Worm (Caenorhabditis elegans): ENCODE data around the gene mrps-12.

ce11 chrV:20871194-20871593 lies 33.3 kb downstream of the mrps-12 start:
- no peak for TF ChIP-seq sptf-1 (tag; optimal IDR thresholded peaks at IDR 0.05)
- no peak for TF ChIP-seq ceh-82 (tag; optimal IDR thresholded peaks at IDR 0.05)
- TF ChIP-seq hpl-2 (GFP tag; optimal IDR thresholded peaks at IDR 0.05) = no peak
- no peak for TF ChIP-seq unc-62 (GFP tag; optimal IDR thresholded peaks at IDR 0.05)
- TF ChIP-seq nhr-12 (tag; optimal IDR thresholded peaks at IDR 0.05) = no peak
- no peak for TF ChIP-seq skn-1 (tag; optimal IDR thresholded peaks at IDR 0.05)
- TF ChIP-seq ztf-4 (tag; optimal IDR thresholded peaks at IDR 0.05) = no peak
- TF ChIP-seq pqm-1 (tag; optimal IDR thresholded peaks at IDR 0.05) = no peak
- TF ChIP-seq sox-4 (tag; optimal IDR thresholded peaks at IDR 0.05) = no peak
